Fruit fly (Drosophila melanogaster): ENCODE data around the gene Pdhb.

dm6 chr3R:29087302-29087782 is 25.5 kb upstream of the Pdhb start:
- TF ChIP-seq insv (optimal IDR thresholded peaks at IDR 0.05), result no peak
- no peak for TF ChIP-seq Myc (optimal IDR thresholded peaks at IDR 0.05)
- TF ChIP-seq h (optimal IDR thresholded peaks at IDR 0.05), result no peak
- no peak for TF ChIP-seq psq (optimal IDR thresholded peaks at IDR 0.05)
- no peak for TF ChIP-seq ttk (optimal IDR thresholded peaks at IDR 0.05)

Measured in Kc167 (cell line).